Fruit fly (Drosophila melanogaster): Measurements from ENCODE around the gene Rheb.

Rheb gene

dm6 chr3R:5591398-5591853, 22.7 kb downstream of the Rheb start, which contains the start of the genes noi and Vha26 (continued):
- peak; percentile 29 for TF ChIP-seq Dip3 (GFP tag; optimal IDR thresholded peaks at IDR 0.05)
- no peak for TF ChIP-seq CG7839 (tag; optimal IDR thresholded peaks at IDR 0.05)
- no peak for TF ChIP-seq CG11695 (GFP tag; IDR thresholded peaks at IDR 0.05)
- no peak for TF ChIP-seq CG8944 (GFP tag; optimal IDR thresholded peaks at IDR 0.05)
- TF ChIP-seq HmgZ (tag; optimal IDR thresholded peaks at IDR 0.05), result peak; percentile 87
- TF ChIP-seq CG9727 (GFP tag; optimal IDR thresholded peaks at IDR 0.05), result peak; percentile 60
- TF ChIP-seq ind (GFP tag; optimal IDR thresholded peaks at IDR 0.05), result peak; percentile 38
- 0 out of 3 replicates have a peak, but pooled peaks have one; percentile 45 for TF ChIP-seq vnd (GFP tag; IDR thresholded peaks at IDR 0.05; ENCODE audit: partially characterized antibody)
- TF ChIP-seq da (GFP tag; optimal IDR thresholded peaks at IDR 0.05), result peak; percentile 8
- no peak for TF ChIP-seq zen2 (GFP tag; IDR thresholded peaks at IDR 0.05; ENCODE audit: partially characterized antibody)
- peak; percentile 99 for TF ChIP-seq CG14710 (tag; optimal IDR thresholded peaks at IDR 0.05)
- TF ChIP-seq CG32532 (GFP tag; IDR thresholded peaks at IDR 0.05), result peak; percentile 64; the same call in 1 of the 2 replicates
- TF ChIP-seq Sin3A (optimal IDR thresholded peaks at IDR 0.05), result peak; percentile 65
- TF ChIP-seq NC2α (GFP tag; optimal IDR thresholded peaks at IDR 0.05), result no peak
- TF ChIP-seq CG11696 (GFP tag; IDR thresholded peaks at IDR 0.05), result no peak
- TF ChIP-seq gt (GFP tag; IDR thresholded peaks at IDR 0.05), result no peak
- TF ChIP-seq jing (GFP tag; optimal IDR thresholded peaks at IDR 0.05), result no peak
- peak; percentile 10 for TF ChIP-seq slou (GFP tag; optimal IDR thresholded peaks at IDR 0.05)
- peak; percentile 95 for TF ChIP-seq D19A (tag; optimal IDR thresholded peaks at IDR 0.05)
- peak; percentile 21 for TF ChIP-seq CG10979 (tag; optimal IDR thresholded peaks at IDR 0.05)
- peak in 1 of 2 experiments; percentile 48 for TF ChIP-seq Hr51 (GFP tag; optimal IDR thresholded peaks at IDR 0.05)
- no peak for TF ChIP-seq D19B (GFP tag; optimal IDR thresholded peaks at IDR 0.05)
- TF ChIP-seq CG12236 (GFP tag; optimal IDR thresholded peaks at IDR 0.05), result no peak
- peak; percentile 73 for TF ChIP-seq CG15514 (GFP tag; optimal IDR thresholded peaks at IDR 0.05)
- no peak for TF ChIP-seq HLHmδ (GFP tag; optimal IDR thresholded peaks at IDR 0.05)
- no peak for TF ChIP-seq Atf3 (GFP tag; optimal IDR thresholded peaks at IDR 0.05)
- TF ChIP-seq exex (tag; optimal IDR thresholded peaks at IDR 0.05), result no peak
- no peak for TF ChIP-seq CG4404 (GFP tag; IDR thresholded peaks at IDR 0.05)
- TF ChIP-seq run (tag; optimal IDR thresholded peaks at IDR 0.05), result no peak
- TF ChIP-seq Mrtf (GFP tag; IDR thresholded peaks at IDR 0.05), result no peak
- peak; percentile 59 for TF ChIP-seq onecut (GFP tag; IDR thresholded peaks at IDR 0.05)
- peak; percentile 12 for TF ChIP-seq Spps (tag; optimal IDR thresholded peaks at IDR 0.05)
- TF ChIP-seq Blimp-1 (GFP tag; optimal IDR thresholded peaks at IDR 0.05), result no peak
- TF ChIP-seq Side (GFP tag; optimal IDR thresholded peaks at IDR 0.05), result no peak
- TF ChIP-seq tna (GFP tag; IDR thresholded peaks at IDR 0.05; ENCODE audit: partially characterized antibody), result no peak
- peak; percentile 26 for TF ChIP-seq pho (GFP tag; optimal IDR thresholded peaks at IDR 0.05)
- TF ChIP-seq hbn (GFP tag; IDR thresholded peaks at IDR 0.05; ENCODE audit: partially characterized antibody), result 0 out of 2 replicates have a peak, but pooled peaks have one; percentile 27
- no peak for TF ChIP-seq TFAM (GFP tag; optimal IDR thresholded peaks at IDR 0.05)
- no peak for TF ChIP-seq CG7987 (GFP tag; optimal IDR thresholded peaks at IDR 0.05)
- no peak for TF ChIP-seq CG14667 (GFP tag; IDR thresholded peaks at IDR 0.05)
- no peak; the same call in 2 of the 3 replicates for TF ChIP-seq zfh1 (GFP tag; IDR thresholded peaks at IDR 0.05)
